Fruit fly (Drosophila melanogaster): ENCODE measurements around the gene esc.

Gene esc

DNA sequence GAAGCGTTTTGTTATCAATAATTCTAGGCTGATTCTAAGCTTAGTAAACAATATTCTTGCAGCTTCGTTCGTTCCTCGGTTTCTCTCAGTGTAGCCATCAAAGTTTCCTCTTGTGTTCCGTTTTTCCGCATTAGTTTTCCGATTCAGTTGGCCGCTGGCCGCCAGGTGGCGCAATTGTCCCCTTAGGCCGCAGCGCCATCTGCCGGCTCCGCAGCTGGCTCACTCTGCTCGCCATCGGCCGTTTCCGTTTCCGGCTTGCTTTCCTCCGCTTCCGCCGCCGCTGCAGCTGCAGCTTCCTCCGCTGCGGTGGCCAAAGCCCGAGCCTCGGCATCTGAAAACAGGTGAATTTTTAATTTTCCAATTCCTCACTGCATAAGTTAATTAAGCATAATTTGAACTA lies 12.8 kb downstream of the esc start (continued):
- TF ChIP-seq CG8119 (GFP tag; IDR thresholded peaks at IDR 0.05) = peak; percentile 27; the same call in 1 of the 3 replicates
- TF ChIP-seq Eip93F (GFP tag; optimal IDR thresholded peaks at IDR 0.05) = no peak
- peak; percentile 62 for TF ChIP-seq CG11762 (GFP tag; optimal IDR thresholded peaks at IDR 0.05; ENCODE audit: insufficient read depth)
- peak; percentile 47 for TF ChIP-seq CG32006 (GFP tag; optimal IDR thresholded peaks at IDR 0.05)
- TF ChIP-seq OdsH (GFP tag; optimal IDR thresholded peaks at IDR 0.05) = peak; percentile 66
- TF ChIP-seq Ets96B (tag; optimal IDR thresholded peaks at IDR 0.05) = peak; percentile 47
- peak; percentile 50 for TF ChIP-seq acj6 (GFP tag; optimal IDR thresholded peaks at IDR 0.05)
- peak; percentile 24 for TF ChIP-seq dsx (GFP tag; optimal IDR thresholded peaks at IDR 0.05; ENCODE audit: poor library complexity, severe bottlenecking)
- TF ChIP-seq svp (GFP tag) = peak; percentile 13
- peak; percentile 62 for TF ChIP-seq achi (GFP tag; optimal IDR thresholded peaks at IDR 0.05)
- no peak for TF ChIP-seq Hr39 (GFP tag; optimal IDR thresholded peaks at IDR 0.05)
- peak; percentile 40 for TF ChIP-seq CG31627 (GFP tag; optimal IDR thresholded peaks at IDR 0.05)
- peak; percentile 17 for TF ChIP-seq vri (GFP tag; optimal IDR thresholded peaks at IDR 0.05)
- TF ChIP-seq CG34406 (GFP tag; optimal IDR thresholded peaks at IDR 0.05) = peak; percentile 46
- peak; percentile 53 for TF ChIP-seq esn (GFP tag; optimal IDR thresholded peaks at IDR 0.05)
- TF ChIP-seq CG6808 (GFP tag; optimal IDR thresholded peaks at IDR 0.05) = peak; percentile 75
- TF ChIP-seq CG7368 (GFP tag; optimal IDR thresholded peaks at IDR 0.05) = peak; percentile 79
- TF ChIP-seq salr (GFP tag; optimal IDR thresholded peaks at IDR 0.05) = peak; percentile 40 to 58
- peak; percentile 53 for TF ChIP-seq fd59A (GFP tag; optimal IDR thresholded peaks at IDR 0.05)
- peak; percentile 88 for TF ChIP-seq CG3919 (GFP tag; optimal IDR thresholded peaks at IDR 0.05)
- peak; percentile 20 for TF ChIP-seq fd85E (GFP tag; optimal IDR thresholded peaks at IDR 0.05)

DNA sequence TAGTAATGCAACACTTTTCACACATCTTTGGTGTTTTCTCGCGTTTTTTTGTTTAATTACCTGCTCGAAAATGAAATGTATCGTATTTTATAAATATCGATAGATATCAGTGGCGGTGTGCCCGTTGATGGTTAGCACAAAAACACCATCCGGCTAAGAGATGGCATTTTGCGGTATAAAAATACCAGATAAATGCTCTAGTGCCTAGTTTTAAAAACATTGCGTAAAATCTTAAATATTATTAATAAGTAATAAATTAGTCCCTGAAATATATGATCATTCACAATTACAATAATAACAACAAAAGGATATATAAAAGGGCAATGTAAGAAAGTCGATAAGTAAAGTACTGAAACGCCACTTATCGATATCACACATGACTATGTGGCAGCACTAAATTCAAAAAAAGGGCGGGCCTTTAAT lies 15.5 kb downstream of the esc start, which contains the start of gene CycY:
TSS of gene CycY (minus strand) at position 116 of the 423 bp plus-strand sequence.
- TF ChIP-seq CG8119 (GFP tag; IDR thresholded peaks at IDR 0.05) = no peak
- no peak for TF ChIP-seq Blimp-1 (GFP tag; optimal IDR thresholded peaks at IDR 0.05)
- peak; percentile 71 for TF ChIP-seq Eip78C (GFP tag)
- TF ChIP-seq CG10669 (GFP tag; optimal IDR thresholded peaks at IDR 0.05) = no peak
- TF ChIP-seq CG3919 (GFP tag; optimal IDR thresholded peaks at IDR 0.05) = no peak
- TF ChIP-seq eg (GFP tag; IDR thresholded peaks at IDR 0.05) = no peak
- TF ChIP-seq pdm3 (GFP tag; optimal IDR thresholded peaks at IDR 0.05) = no peak
- TF ChIP-seq Hr4 (GFP tag; optimal IDR thresholded peaks at IDR 0.05) = peak; percentile 5
- TF ChIP-seq Smox (GFP tag; optimal IDR thresholded peaks at IDR 0.05) = no peak
- TF ChIP-seq svp (GFP tag) = peak; percentile 45

DNA sequence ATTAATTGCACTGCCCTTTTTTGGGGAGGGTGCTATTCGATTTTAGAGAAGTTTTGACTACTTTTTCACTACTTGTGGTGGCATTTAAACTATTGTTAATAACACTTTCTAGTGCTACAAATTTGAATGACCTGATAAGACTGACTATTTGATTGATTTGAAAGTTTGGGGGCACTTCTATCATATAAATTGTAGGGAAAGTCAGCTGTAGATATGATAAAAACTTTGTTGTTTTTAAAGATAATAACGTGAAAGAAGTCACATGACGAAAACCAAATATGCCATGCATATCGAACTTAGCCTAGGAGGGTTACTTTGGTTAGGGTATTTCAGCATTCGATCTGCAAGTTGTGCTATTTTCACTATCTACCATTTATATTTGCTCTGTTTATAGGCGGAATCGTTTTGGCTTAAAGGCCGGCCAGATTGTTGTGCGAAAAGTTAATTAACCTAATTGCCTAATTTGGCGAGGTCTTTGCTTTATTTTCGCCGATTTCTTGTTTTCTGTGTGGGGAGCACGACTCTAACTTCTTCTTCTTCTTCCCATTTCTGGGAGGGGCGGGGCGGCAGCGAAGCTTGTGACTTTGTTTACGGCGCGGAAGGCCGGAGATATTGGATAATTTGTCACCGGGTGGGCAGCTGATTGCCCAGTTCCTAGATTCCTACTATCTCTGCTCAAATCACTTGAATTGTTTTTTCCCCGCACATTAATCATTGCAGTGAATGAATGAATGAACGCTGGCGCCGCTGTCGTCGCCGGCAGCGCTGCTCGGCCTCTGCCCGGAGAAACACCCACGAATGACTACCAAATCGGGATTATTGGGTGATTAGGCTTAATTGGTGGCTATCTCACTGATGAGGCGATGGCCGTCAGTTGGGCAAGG lies 16.2 kb downstream of the esc start:
- TF ChIP-seq Ets21C (GFP tag; optimal IDR thresholded peaks at IDR 0.05) (no peak), CG34406 (GFP tag; optimal IDR thresholded peaks at IDR 0.05) (no peak), salr (GFP tag; optimal IDR thresholded peaks at IDR 0.05) (no peak), Sox15 (GFP tag; optimal IDR thresholded peaks at IDR 0.05) (no peak), dsx (GFP tag; optimal IDR thresholded peaks at IDR 0.05; ENCODE audit: poor library complexity, severe bottlenecking) (no peak), CG31627 (GFP tag; optimal IDR thresholded peaks at IDR 0.05) (no peak), CG6163 (GFP tag; IDR thresholded peaks at IDR 0.05) (no peak), CG3919 (GFP tag; optimal IDR thresholded peaks at IDR 0.05) (no peak), CG1621 (tag; optimal IDR thresholded peaks at IDR 0.05) (no peak), CG32006 (GFP tag; optimal IDR thresholded peaks at IDR 0.05) (peak; percentile 40), fkh (GFP tag; optimal IDR thresholded peaks at IDR 0.05) (no peak), CG4318 (GFP tag; optimal IDR thresholded peaks at IDR 0.05) (no peak), CG10669 (GFP tag; optimal IDR thresholded peaks at IDR 0.05) (no peak), net (GFP tag; optimal IDR thresholded peaks at IDR 0.05) (no peak), Met (GFP tag; optimal IDR thresholded peaks at IDR 0.05) (no peak), Eip78C (GFP tag) (peak; percentile 82), CG6276 (GFP tag; optimal IDR thresholded peaks at IDR 0.05) (no peak), spab (GFP tag; optimal IDR thresholded peaks at IDR 0.05) (no peak), acj6 (GFP tag; optimal IDR thresholded peaks at IDR 0.05) (no peak), lz (GFP tag; optimal IDR thresholded peaks at IDR 0.05) (no peak), dac (GFP tag; optimal IDR thresholded peaks at IDR 0.05) (no peak), Gug (GFP tag; IDR thresholded peaks at IDR 0.05) (no peak), Hr4 (GFP tag; optimal IDR thresholded peaks at IDR 0.05) (peak; percentile 12), esn (GFP tag; optimal IDR thresholded peaks at IDR 0.05) (no peak), CG9139 (GFP tag; optimal IDR thresholded peaks at IDR 0.05) (no peak), achi (GFP tag; optimal IDR thresholded peaks at IDR 0.05) (no peak)
